Fruit fly (Drosophila melanogaster): ENCODE measurements around the gene CG31431.

DNA sequence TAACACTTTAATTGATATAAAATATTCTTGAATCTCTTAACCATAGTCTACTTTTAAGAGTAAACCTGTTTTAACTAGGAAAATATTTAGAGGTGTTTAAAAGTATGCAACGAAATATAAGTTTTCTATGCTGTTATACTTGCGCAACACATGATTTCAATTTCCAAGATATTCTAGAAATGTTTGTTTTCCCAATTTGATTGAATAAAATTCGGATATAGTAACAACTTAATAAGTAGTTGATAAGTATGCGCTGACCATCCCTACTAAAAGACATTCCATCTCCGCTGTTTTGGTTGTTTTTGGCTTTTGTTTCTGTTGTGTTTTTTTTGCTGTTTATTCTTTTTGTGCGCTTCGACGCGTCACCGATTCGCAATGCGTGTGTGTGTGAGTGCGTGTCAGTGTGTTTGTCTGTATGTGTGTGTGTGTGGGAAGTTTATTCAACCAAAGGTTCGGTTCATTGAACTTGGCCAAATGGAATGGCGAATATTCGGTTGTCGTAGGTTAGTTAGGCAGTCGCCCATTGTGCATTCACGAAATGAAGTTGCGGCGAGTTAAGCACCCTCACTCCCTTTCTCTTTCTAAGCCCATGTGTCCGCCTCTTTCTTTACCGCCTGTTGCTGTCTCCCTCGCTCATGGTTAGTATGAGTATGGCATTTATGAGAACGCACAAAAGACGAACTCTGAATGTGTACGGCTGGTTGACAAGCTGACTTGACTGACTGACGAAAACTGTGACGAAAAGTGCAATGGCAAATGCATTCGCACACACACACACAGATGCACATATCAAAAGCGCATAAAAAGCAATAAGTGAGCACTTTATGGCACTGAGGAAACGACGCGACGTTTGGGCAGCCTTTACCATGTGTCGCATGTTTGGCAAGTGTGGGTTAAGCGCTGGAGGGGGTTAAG, 25.7 kb downstream of the CG31431 start:
- TF ChIP-seq foxo (GFP tag; optimal IDR thresholded peaks at IDR 0.05), result peak in 1 of 2 experiments; percentile 15
- TF ChIP-seq OdsH (GFP tag; optimal IDR thresholded peaks at IDR 0.05), result no peak
- TF ChIP-seq Jra (GFP tag; optimal IDR thresholded peaks at IDR 0.05), result no peak
- TF ChIP-seq dsf (GFP tag; optimal IDR thresholded peaks at IDR 0.05; ENCODE audit: borderline replicate concordance), result no peak
- TF ChIP-seq brk (GFP tag; optimal IDR thresholded peaks at IDR 0.05), result no peak
- no peak for TF ChIP-seq usp (GFP tag; optimal IDR thresholded peaks at IDR 0.05)
